Worm (Caenorhabditis elegans) whole organism, young adult: ENCODE results near the gene C03G5.14.

Source experiments
- B0261.1 ChIP-seq: sonication (generic microtip); optimal IDR thresholded peaks from 2 replicates; lab custom pipeline; 2016; ENCODE audit warnings: mild to moderate bottlenecking, missing genetic modification characterization, moderate library complexity, missing compliant biosample characterization
- B0336.3 ChIP-seq: fragments of 200-800 bp; sonication (Bioruptor generic); IDR thresholded peaks from 2 replicates; pipeline ENCODE4 v1.3.6; 2022; ENCODE audit warnings: missing genetic modification characterization, missing compliant biosample characterization
- C06A6.2 ChIP-seq: fragments of 200-800 bp; sonication (Bioruptor generic); conservative IDR thresholded peaks from 2 replicates; pipeline ENCODE4 v1.3.6; 2022; ENCODE audit warnings: missing genetic modification characterization, missing compliant biosample characterization
- F10E7.11 ChIP-seq: sonication (generic microtip); optimal IDR thresholded peaks from 2 replicates; lab custom pipeline; 2017; ENCODE audit warnings: mild to moderate bottlenecking, missing genetic modification characterization, moderate library complexity, missing compliant biosample characterization
- F23B12.7 ChIP-seq: sonication (generic microtip); optimal IDR thresholded peaks from 2 replicates; lab custom pipeline; 2017; ENCODE audit warnings: missing genetic modification characterization, mild to moderate bottlenecking, missing compliant biosample characterization, antibody characterized with exemption, moderate library complexity; ENCODE audit not compliant: insufficient read depth
- F33H1.4 ChIP-seq: fragments of 200-800 bp; sonication (Bioruptor generic); IDR thresholded peaks from 2 replicates; pipeline ENCODE4 v1.3.6; 2022; ENCODE audit warnings: missing genetic modification reagents, missing genetic modification characterization, missing compliant biosample characterization
- K12H6.12 ChIP-seq: fragments of 200-800 bp; sonication (Bioruptor generic); optimal IDR thresholded peaks from 2 replicates; lab custom pipeline; 2018; ENCODE audit warnings: mild to moderate bottlenecking, missing genetic modification characterization, missing compliant biosample characterization
- T26A5.8 ChIP-seq: sonication (generic microtip); optimal IDR thresholded peaks from 2 replicates; lab custom pipeline; 2016; ENCODE audit warnings: missing genetic modification characterization, missing compliant biosample characterization
- Y56A3A.18 ChIP-seq: fragments of 200-800 bp; sonication (Bioruptor generic); IDR thresholded peaks from 2 replicates; pipeline ENCODE4 v1.3.6; 2022; ENCODE audit warnings: missing genetic modification reagents, missing genetic modification characterization, missing compliant biosample characterization
- ZK185.1 ChIP-seq: sonication (generic microtip); optimal IDR thresholded peaks from 2 replicates; lab custom pipeline; 2016; ENCODE audit warnings: mild to moderate bottlenecking, missing genetic modification characterization, missing compliant biosample characterization; ENCODE audit not compliant: poor library complexity, severe bottlenecking
- attf-3 ChIP-seq: fragments of 200-800 bp; sonication (Bioruptor generic); conservative IDR thresholded peaks from 2 replicates; pipeline ENCODE4 v1.3.6; 2022; ENCODE audit warnings: missing genetic modification reagents, missing genetic modification characterization, missing compliant biosample characterization
- attf-6 ChIP-seq: fragments of 200-800 bp; sonication (Bioruptor generic); IDR thresholded peaks from 2 replicates; pipeline ENCODE4 v1.3.6; 2022; ENCODE audit warnings: missing genetic modification reagents, missing genetic modification characterization, missing compliant biosample characterization
- ceh-27 ChIP-seq: fragments of 200-800 bp; sonication (Bioruptor generic); optimal IDR thresholded peaks from 2 replicates; lab custom pipeline; 2018; ENCODE audit warnings: mild to moderate bottlenecking, missing genetic modification characterization, moderate library complexity, missing compliant biosample characterization
- ceh-79 ChIP-seq: sonication (generic microtip); optimal IDR thresholded peaks from 2 replicates; lab custom pipeline; 2017; ENCODE audit warnings: mild to moderate bottlenecking, missing genetic modification characterization, missing compliant biosample characterization
- ceh-91 ChIP-seq: fragments of 200-800 bp; sonication (Bioruptor generic); IDR thresholded peaks from 2 replicates; pipeline ENCODE4 v1.3.6; 2022; ENCODE audit warnings: missing genetic modification reagents, missing genetic modification characterization, missing compliant biosample characterization
- die-1 ChIP-seq: sonication (generic microtip); optimal IDR thresholded peaks from 2 replicates; lab custom pipeline; 2016; ENCODE audit warnings: missing genotype, mild to moderate bottlenecking, missing genetic modification characterization, missing compliant biosample characterization
- ekl-4 ChIP-seq: fragments of 200-800 bp; sonication (Bioruptor generic); IDR thresholded peaks from 2 replicates; pipeline ENCODE4 v1.3.6; 2022; ENCODE audit warnings: missing genetic modification reagents, missing genetic modification characterization, missing compliant biosample characterization
- fkh-3 ChIP-seq: sonication (generic microtip); optimal IDR thresholded peaks from 2 replicates; lab custom pipeline; 2016; ENCODE audit warnings: mild to moderate bottlenecking, missing genetic modification characterization, missing compliant biosample characterization
- hsf-1 ChIP-seq: fragments of 200-800 bp; sonication (Bioruptor generic); IDR thresholded peaks from 2 replicates; pipeline ENCODE4 v1.3.6; 2022; ENCODE audit warnings: missing genetic modification reagents, missing genetic modification characterization, missing compliant biosample characterization
- lin-26 ChIP-seq: fragments of 200-800 bp; sonication (Bioruptor generic); IDR thresholded peaks from 2 replicates; pipeline ENCODE4 v1.3.6; 2022; ENCODE audit warnings: missing genetic modification reagents, missing genetic modification characterization, missing compliant biosample characterization
- lin-40 ChIP-seq: sonication (generic microtip); optimal IDR thresholded peaks from 2 replicates; lab custom pipeline; 2016; ENCODE audit warnings: missing genetic modification characterization, mild to moderate bottlenecking, missing compliant biosample characterization, missing genotype, missing genetic modification reagents
- lin-54 ChIP-seq: fragments of 200-800 bp; sonication (Bioruptor generic); optimal IDR thresholded peaks from 2 replicates; lab custom pipeline; 2018; ENCODE audit warnings: mild to moderate bottlenecking, missing genetic modification characterization, missing compliant biosample characterization
- madf-10 ChIP-seq: sonication (generic microtip); optimal IDR thresholded peaks from 2 replicates; lab custom pipeline; 2016; ENCODE audit warnings: mild to moderate bottlenecking, missing genetic modification characterization, missing compliant biosample characterization
- madf-3 ChIP-seq: fragments of 200-800 bp; sonication (Bioruptor generic); IDR thresholded peaks from 2 replicates; pipeline ENCODE4 v1.3.6; 2022; ENCODE audit warnings: missing genetic modification reagents, missing genetic modification characterization, missing compliant biosample characterization
- mcd-1 ChIP-seq: fragments of 200-800 bp; sonication (Bioruptor generic); IDR thresholded peaks from 2 replicates; pipeline ENCODE4 v1.3.6; 2022; ENCODE audit warnings: missing genetic modification reagents, missing genetic modification characterization, missing compliant biosample characterization
- nfyb-1 ChIP-seq: fragments of 200-800 bp; sonication (Bioruptor generic); IDR thresholded peaks from 2 replicates; pipeline ENCODE4 v1.3.6; 2022; ENCODE audit warnings: missing genetic modification reagents, missing genetic modification characterization, missing compliant biosample characterization
- nhr-179 ChIP-seq: sonication (generic microtip); optimal IDR thresholded peaks from 2 replicates; lab custom pipeline; 2016; ENCODE audit warnings: mild to moderate bottlenecking, missing genetic modification characterization, missing compliant biosample characterization
- nhr-27 ChIP-seq: fragments of 200-800 bp; sonication (Bioruptor generic); optimal IDR thresholded peaks from 2 replicates; lab custom pipeline; 2018; ENCODE audit warnings: mild to moderate bottlenecking, missing genetic modification characterization, moderate library complexity, missing compliant biosample characterization
- nhr-80 ChIP-seq: sonication (generic microtip); optimal IDR thresholded peaks from 2 replicates; lab custom pipeline; 2016; ENCODE audit warnings: missing genetic modification characterization, missing compliant biosample characterization
- sdz-38 ChIP-seq: sonication (generic microtip); optimal IDR thresholded peaks from 2 replicates; lab custom pipeline; 2016; ENCODE audit warnings: missing genotype, missing genetic modification characterization, missing compliant biosample characterization
- sea-2 ChIP-seq: fragments of 200-800 bp; sonication (Bioruptor generic); IDR thresholded peaks from 2 replicates; pipeline ENCODE4 v1.3.6; 2022; ENCODE audit warnings: missing genetic modification characterization, missing compliant biosample characterization
- snpc-1.1 ChIP-seq: sonication (generic microtip); optimal IDR thresholded peaks from 2 replicates; lab custom pipeline; 2017; ENCODE audit warnings: missing genetic modification characterization, mild to moderate bottlenecking, missing compliant biosample characterization, antibody characterized with exemption, moderate library complexity, missing genotype, missing genetic modification reagents; ENCODE audit not compliant: insufficient read depth
- snpc-1.3 ChIP-seq: sonication (generic microtip); optimal IDR thresholded peaks from 2 replicates; lab custom pipeline; 2017; ENCODE audit warnings: missing genetic modification characterization, mild to moderate bottlenecking, missing compliant biosample characterization, antibody characterized with exemption, moderate library complexity, missing genotype, missing genetic modification reagents; ENCODE audit not compliant: insufficient read depth
- sptf-2 ChIP-seq: fragments of 200-800 bp; sonication (Bioruptor generic); optimal IDR thresholded peaks from 2 replicates; lab custom pipeline; 2018; ENCODE audit warnings: mild to moderate bottlenecking, missing genetic modification characterization, missing compliant biosample characterization
- zim-3 ChIP-seq: sonication (generic microtip); optimal IDR thresholded peaks from 2 replicates; lab custom pipeline; 2017; ENCODE audit warnings: mild to moderate bottlenecking, missing genetic modification characterization, moderate library complexity, missing compliant biosample characterization
- ztf-18 ChIP-seq: sonication (generic microtip); optimal IDR thresholded peaks from 2 replicates; lab custom pipeline; 2016; ENCODE audit warnings: missing genotype, mild to moderate bottlenecking, missing genetic modification characterization, missing compliant biosample characterization
- ztf-22 ChIP-seq: fragments of 200-800 bp; sonication (Bioruptor generic); optimal IDR thresholded peaks from 2 replicates; lab custom pipeline; 2018; ENCODE audit warnings: mild to moderate bottlenecking, missing genetic modification characterization, moderate library complexity, missing compliant biosample characterization
- ztf-25 ChIP-seq: fragments of 200-800 bp; sonication (Bioruptor generic); IDR thresholded peaks from 2 replicates; pipeline ENCODE4 v1.3.6; 2022; ENCODE audit warnings: missing genetic modification reagents, missing genetic modification characterization, missing compliant biosample characterization
- ztf-26 ChIP-seq: sonication (generic microtip); optimal IDR thresholded peaks from 2 replicates; lab custom pipeline; 2017; ENCODE audit warnings: missing genetic modification characterization, missing compliant biosample characterization
- ztf-28 ChIP-seq: fragments of 200-800 bp; sonication (Bioruptor generic); IDR thresholded peaks from 2 replicates; pipeline ENCODE4 v1.3.6; 2022; ENCODE audit warnings: missing genetic modification reagents, missing genetic modification characterization, missing compliant biosample characterization

The C03G5.14 gene

DNA sequence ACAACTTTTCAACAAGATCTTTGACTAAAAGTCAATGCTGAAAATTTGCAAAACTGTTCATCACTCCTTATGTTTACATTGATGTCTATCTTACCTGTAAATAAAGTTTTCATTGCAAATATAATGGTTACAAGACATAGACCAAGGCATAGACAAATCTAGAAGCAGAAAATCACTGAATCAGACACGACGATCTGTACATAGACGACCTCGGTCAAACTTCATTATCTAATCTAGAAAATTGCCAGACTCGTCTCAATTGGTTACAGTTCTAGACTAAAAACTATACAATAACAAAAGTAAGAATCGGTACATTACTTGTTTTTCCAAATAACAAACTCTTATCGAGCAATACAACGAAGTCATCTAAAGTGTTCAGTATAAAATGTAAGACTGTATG is 20.8 kb upstream of the C03G5.14 start, which contains the start of gene grd-4:
grd-4 (plus strand) TSS at position 301 of the 400 bp plus-strand sequence.
- no peak for TF ChIP-seq ztf-28 (GFP tag; lab: Robert Waterston, UW)
- no peak for TF ChIP-seq nhr-179
- TF ChIP-seq nfyb-1, result no peak
- TF ChIP-seq lin-26 (GFP tag; lab: Robert Waterston, UW), result no peak
- no peak for TF ChIP-seq nhr-27 (tag; lab: Kevin White, UChicago)
- TF ChIP-seq ztf-26 (tag; lab: Kevin White, UChicago), result no peak
- no peak for TF ChIP-seq ztf-22 (GFP tag; lab: Kevin White, UChicago)
- no peak for TF ChIP-seq F23B12.7 (tag; lab: Kevin White, UChicago)
- no peak for TF ChIP-seq ceh-79 (tag; lab: Kevin White, UChicago)
- no peak for TF ChIP-seq snpc-1.3
- TF ChIP-seq ZK185.1 (tag; lab: Kevin White, UChicago), result no peak
- no peak for TF ChIP-seq madf-10 (tag; lab: Kevin White, UChicago)
- TF ChIP-seq sea-2 (GFP tag; lab: Robert Waterston, UW), result no peak
- TF ChIP-seq ztf-18, result no peak
- no peak for TF ChIP-seq sdz-38
- no peak for TF ChIP-seq sptf-2 (GFP tag; lab: Kevin White, UChicago)
- TF ChIP-seq C06A6.2, result no peak

DNA sequence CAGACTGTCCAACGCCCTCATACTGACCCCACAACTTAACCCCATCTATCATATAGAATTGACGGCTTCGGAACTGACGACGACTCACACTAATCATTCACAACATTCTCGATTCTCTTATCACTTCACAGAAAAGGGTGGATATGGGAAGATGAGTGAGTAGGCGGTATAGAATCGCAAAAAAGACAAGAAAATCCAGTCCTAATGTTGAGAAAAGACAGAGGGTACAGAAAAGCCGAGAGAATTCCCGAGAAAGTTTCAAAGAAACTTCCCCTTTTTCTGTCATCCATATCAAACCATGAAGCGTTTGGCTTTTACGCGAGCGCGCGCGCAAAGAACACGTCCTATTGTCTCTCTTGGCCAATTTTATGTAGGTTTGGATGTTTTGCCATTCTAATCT is 17.5 kb upstream of the C03G5.14 start:
- TF ChIP-seq attf-3 (no peak), ceh-27 (GFP tag; lab: Kevin White, UChicago) (no peak), hsf-1 (GFP tag; lab: Robert Waterston, UW) (no peak), zim-3 (tag; lab: Kevin White, UChicago) (no peak), die-1 (tag; lab: Kevin White, UChicago) (no peak)
- TF ChIP-seq, all 124 proteins: peak for 0

DNA sequence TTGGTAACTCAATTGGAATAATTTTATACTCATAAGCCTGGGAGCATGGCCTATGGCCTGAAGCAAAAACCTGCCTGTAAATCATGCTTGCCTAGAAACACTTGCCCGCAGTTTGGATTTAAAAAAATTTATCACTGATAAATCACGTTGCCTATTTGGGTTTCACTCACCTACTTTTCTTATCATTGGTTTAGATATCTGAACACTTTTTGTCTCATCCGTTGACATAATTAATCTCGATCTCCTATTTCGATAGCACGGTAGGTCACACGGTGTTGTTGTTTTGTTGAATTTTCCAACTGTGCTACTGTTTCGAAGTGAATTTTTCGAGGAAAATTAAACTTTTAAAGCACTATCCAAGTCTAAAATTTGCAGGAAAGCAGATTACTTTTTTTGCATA is 14.7 kb upstream of the C03G5.14 start:
- TF ChIP-seq ekl-4, result no peak
- no peak for TF ChIP-seq attf-6 (GFP tag; lab: Robert Waterston, UW)
- TF ChIP-seq lin-40 (tag; lab: Kevin White, UChicago), result no peak
- TF ChIP-seq fkh-3, result no peak
- no peak for TF ChIP-seq snpc-1.1 (tag; lab: Kevin White, UChicago)
- TF ChIP-seq nhr-80 (tag; lab: Kevin White, UChicago), result no peak
- TF ChIP-seq lin-54, result no peak
- TF ChIP-seq mcd-1, result no peak
- TF ChIP-seq T26A5.8 (tag; lab: Kevin White, UChicago), result no peak
- no peak for TF ChIP-seq B0261.1
- no peak for TF ChIP-seq Y56A3A.18 (GFP tag; lab: Robert Waterston, UW)
- no peak for TF ChIP-seq ceh-91 (GFP tag; lab: Robert Waterston, UW)
- TF ChIP-seq ztf-25, result no peak
- no peak for TF ChIP-seq F33H1.4 (GFP tag; lab: Robert Waterston, UW)
- TF ChIP-seq K12H6.12 (tag; lab: Kevin White, UChicago), result no peak
- no peak for TF ChIP-seq madf-3
- TF ChIP-seq B0336.3 (GFP tag; lab: Robert Waterston, UW), result no peak
- TF ChIP-seq hsf-1 (GFP tag; lab: Robert Waterston, UW), result no peak
- no peak for TF ChIP-seq C06A6.2
- no peak for TF ChIP-seq F10E7.11
